Fruit fly (Drosophila melanogaster): ENCODE data around the gene CG34174.

CG34174 gene

DNA sequence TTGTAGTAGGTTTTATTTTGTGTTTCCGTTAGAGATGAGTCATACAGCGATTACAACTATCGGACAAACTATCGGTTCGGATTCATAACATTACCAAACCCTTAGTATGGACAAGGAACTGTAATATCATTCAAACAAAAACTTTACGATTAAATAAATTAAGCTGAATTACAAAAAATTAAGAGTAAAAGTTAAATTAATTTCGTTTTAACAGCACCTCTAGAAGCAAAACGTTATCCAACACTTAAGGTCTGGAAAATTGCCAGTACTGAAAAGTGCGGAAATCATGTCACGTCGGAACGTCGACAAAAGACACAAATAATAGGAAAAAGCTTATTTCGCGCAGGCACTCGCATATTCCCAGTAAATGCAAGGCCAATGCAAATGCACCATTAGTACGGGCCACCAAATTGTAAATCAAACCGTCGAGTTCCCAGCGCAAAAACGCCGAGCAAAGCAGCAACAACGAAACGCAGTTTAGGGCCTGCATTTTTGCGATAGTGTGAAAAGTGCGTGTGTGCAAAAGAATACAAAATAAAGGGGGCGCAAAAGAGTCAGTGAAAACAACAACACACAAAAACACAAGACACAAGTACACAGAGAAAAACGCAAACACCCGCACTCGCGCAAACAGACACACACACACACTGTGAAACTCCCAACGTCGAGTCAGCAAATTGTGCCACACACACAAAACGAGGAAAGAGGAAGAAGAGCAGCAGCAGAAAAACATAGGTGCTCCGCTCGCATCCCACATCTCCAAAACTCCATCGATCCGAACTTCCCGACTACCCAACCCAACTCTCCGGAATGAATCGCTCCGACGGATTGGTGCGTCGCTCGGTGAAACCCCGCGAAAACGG, 12.4 kb downstream of the CG34174 start, which contains the start of the genes CG15387 and sau (continued):
- TF ChIP-seq CG11093 (GFP tag; IDR thresholded peaks at IDR 0.05) = peak; percentile 72
- TF ChIP-seq Sox100B (GFP tag; optimal IDR thresholded peaks at IDR 0.05) = peak; percentile 88
- TF ChIP-seq Ada2b (GFP tag; IDR thresholded peaks at IDR 0.05) = peak; percentile 66
- TF ChIP-seq CG2199 (GFP tag; IDR thresholded peaks at IDR 0.05) = 0 out of 3 replicates have a peak, but pooled peaks have one; percentile 76
- peak; percentile 66 for TF ChIP-seq D19A (tag; optimal IDR thresholded peaks at IDR 0.05)
- peak; percentile 82 for TF ChIP-seq stc (GFP tag; IDR thresholded peaks at IDR 0.05)
- peak; percentile 69 for TF ChIP-seq CG17912 (GFP tag; optimal IDR thresholded peaks at IDR 0.05)
- peak; percentile 89 for TF ChIP-seq CG9817 (tag; optimal IDR thresholded peaks at IDR 0.05)
- TF ChIP-seq CG2875 (GFP tag; optimal IDR thresholded peaks at IDR 0.05) = peak; percentile 58
- TF ChIP-seq CG15479 (GFP tag; optimal IDR thresholded peaks at IDR 0.05) = peak; percentile 16
- TF ChIP-seq Asciz (GFP tag; optimal IDR thresholded peaks at IDR 0.05) = peak; percentile 76
- peak; percentile 89 for TF ChIP-seq PHDP (tag; optimal IDR thresholded peaks at IDR 0.05)
- peak; percentile 83 for TF ChIP-seq CG34422 (GFP tag; IDR thresholded peaks at IDR 0.05)
- peak; percentile 63 for TF ChIP-seq CG7987 (GFP tag; optimal IDR thresholded peaks at IDR 0.05)
- TF ChIP-seq CG12744 (GFP tag; optimal IDR thresholded peaks at IDR 0.05) = peak; percentile 90
- peak; percentile 86 for TF ChIP-seq CG15696 (tag; optimal IDR thresholded peaks at IDR 0.05)
- peak; percentile 89 for TF ChIP-seq ci (GFP tag; IDR thresholded peaks at IDR 0.05)
- peak; percentile 62; the same call in 1 of the 3 replicates for TF ChIP-seq CG11695 (GFP tag; IDR thresholded peaks at IDR 0.05)
- peak; percentile 92 for TF ChIP-seq bab2 (GFP tag; optimal IDR thresholded peaks at IDR 0.05)
- peak; percentile 76; the same call in 2 of the 3 replicates for TF ChIP-seq H15 (GFP tag; IDR thresholded peaks at IDR 0.05)
- peak; percentile 81 for TF ChIP-seq CrebB (tag; optimal IDR thresholded peaks at IDR 0.05)
- TF ChIP-seq Oaz (GFP tag; IDR thresholded peaks at IDR 0.05) = peak; percentile 55
- TF ChIP-seq CG9215 (GFP tag; IDR thresholded peaks at IDR 0.05) = peak; percentile 77
- peak; percentile 51 for TF ChIP-seq CG11398 (GFP tag; optimal IDR thresholded peaks at IDR 0.05)
- TF ChIP-seq Doc2 (GFP tag; IDR thresholded peaks at IDR 0.05) = no peak
- TF ChIP-seq crp (GFP tag; optimal IDR thresholded peaks at IDR 0.05) = peak in 1 of 2 experiments; percentile 59
- 0 out of 2 replicates have a peak, but pooled peaks have one; percentile 29 for TF ChIP-seq dati (GFP tag; IDR thresholded peaks at IDR 0.05)
- peak; percentile 91 for TF ChIP-seq CoRest (tag; optimal IDR thresholded peaks at IDR 0.05)
- peak; percentile 79 for TF ChIP-seq CG31224 (GFP tag; IDR thresholded peaks at IDR 0.05)
- peak; percentile 32 for TF ChIP-seq pfk (GFP tag; optimal IDR thresholded peaks at IDR 0.05)
- TF ChIP-seq toy (GFP tag; IDR thresholded peaks at IDR 0.05) = peak; percentile 65; the same call in 1 of the 2 replicates
- TF ChIP-seq odd (GFP tag; optimal IDR thresholded peaks at IDR 0.05) = peak; percentile 71
- TF ChIP-seq sqz (GFP tag; optimal IDR thresholded peaks at IDR 0.05) = peak; percentile 65
- peak; percentile 70; the same call in 2 of the 3 replicates for TF ChIP-seq Mrtf (GFP tag; IDR thresholded peaks at IDR 0.05)
- TF ChIP-seq CG2129 (GFP tag; IDR thresholded peaks at IDR 0.05; ENCODE audit: partially characterized antibody) = peak; percentile 89
- TF ChIP-seq Lhr (GFP tag; optimal IDR thresholded peaks at IDR 0.05) = peak; percentile 76
- TF ChIP-seq Nf-YA (GFP tag; IDR thresholded peaks at IDR 0.05) = peak; percentile 47
- TF ChIP-seq CG17328 (GFP tag; IDR thresholded peaks at IDR 0.05) = peak; percentile 76
- TF ChIP-seq zf30C (GFP tag; optimal IDR thresholded peaks at IDR 0.05) = peak; percentile 65
- peak; percentile 86 for TF ChIP-seq ken (GFP tag; IDR thresholded peaks at IDR 0.05)
- TF ChIP-seq CG10147 (GFP tag; optimal IDR thresholded peaks at IDR 0.05) = peak; percentile 84
- peak; percentile 84 for TF ChIP-seq jumu (GFP tag; optimal IDR thresholded peaks at IDR 0.05)
- no peak for TF ChIP-seq CG31365 (tag; optimal IDR thresholded peaks at IDR 0.05)
- TF ChIP-seq Dbx (GFP tag; IDR thresholded peaks at IDR 0.05) = peak; percentile 84
- TF ChIP-seq Six4 (GFP tag; optimal IDR thresholded peaks at IDR 0.05) = peak; percentile 81
- TF ChIP-seq bigmax (GFP tag; optimal IDR thresholded peaks at IDR 0.05) = no peak
- TF ChIP-seq zen2 (GFP tag; IDR thresholded peaks at IDR 0.05; ENCODE audit: partially characterized antibody) = peak; percentile 84; the same call in 2 of the 3 replicates
- TF ChIP-seq BEAF-32 (GFP tag; optimal IDR thresholded peaks at IDR 0.05) = peak; percentile 95

Data from whole organism, embryonic.